Fruit fly (Drosophila melanogaster) whole organism, embryonic: ENCODE data around the gene Cad88C.

Experiments used
- Aef1 ChIP-seq: fragments of 200-800 bp; sonication (Bioruptor generic); IDR thresholded peaks from 3 replicates; pipeline ENCODE4 v1.3.6; 2022; ENCODE audit warnings: missing biosample characterization, missing genetic modification characterization
- B-H1 ChIP-seq: fragments of 200-800 bp; sonication (Bioruptor generic); IDR thresholded peaks from 3 replicates; pipeline ENCODE4 v1.3.6; 2022; ENCODE audit warnings: missing biosample characterization, missing genetic modification characterization
- Bgb ChIP-seq: fragments of 200-800 bp; sonication (Bioruptor generic); IDR thresholded peaks from 2 replicates; pipeline ENCODE4 v1.3.6; 2022; ENCODE audit warnings: missing biosample characterization, missing genetic modification characterization; ENCODE audit not compliant: partially characterized antibody
- CG10431 ChIP-seq: fragments of 200-800 bp; sonication (Bioruptor generic); optimal IDR thresholded peaks from 3 replicates; lab custom pipeline; 2018; ENCODE audit warnings: missing biosample characterization, mild to moderate bottlenecking, missing genetic modification characterization
- CG11456 ChIP-seq: fragments of 200-800 bp; sonication (Bioruptor generic); IDR thresholded peaks from 3 replicates; pipeline ENCODE4 v1.3.6; 2022; ENCODE audit warnings: missing biosample characterization, missing genetic modification characterization
- CG11560 ChIP-seq: fragments of 200-800 bp; sonication (Bioruptor generic); IDR thresholded peaks from 3 replicates; pipeline ENCODE4 v1.3.6; 2022; ENCODE audit warnings: missing biosample characterization, missing genetic modification characterization
- CG11723 ChIP-seq: fragments of 200-800 bp; sonication (Bioruptor generic); optimal IDR thresholded peaks from 2 replicates; lab custom pipeline; 2017; ENCODE audit warnings: missing biosample characterization, mild to moderate bottlenecking, missing genetic modification characterization
- CG15073 ChIP-seq: fragments of 200-800 bp; sonication (Bioruptor generic); optimal IDR thresholded peaks from 2 replicates; lab custom pipeline; 2016; ENCODE audit warnings: missing biosample characterization, missing genetic modification characterization
- CG17829 ChIP-seq: fragments of 200-800 bp; optimal IDR thresholded peaks from 2 replicates; lab custom pipeline; 2019; ENCODE audit warnings: missing biosample characterization, mild to moderate bottlenecking, missing genetic modification characterization, moderate library complexity
- CG34376 ChIP-seq: fragments of 200-800 bp; sonication (Bioruptor generic); optimal IDR thresholded peaks from 2 replicates; lab custom pipeline; 2018; ENCODE audit warnings: missing biosample characterization, mild to moderate bottlenecking, missing genetic modification characterization
- CG3838 ChIP-seq: fragments of 200-800 bp; sonication (Bioruptor generic); optimal IDR thresholded peaks from 3 replicates; lab custom pipeline; 2016; ENCODE audit warnings: missing biosample characterization, missing genetic modification characterization
- CG6791 ChIP-seq: fragments of 200-800 bp; sonication (Bioruptor generic); IDR thresholded peaks from 3 replicates; pipeline ENCODE4 v1.3.6; 2022; ENCODE audit warnings: missing biosample characterization, missing genetic modification characterization; ENCODE audit not compliant: partially characterized antibody
- CG6854 ChIP-seq: fragments of 200-800 bp; sonication (Bioruptor generic); optimal IDR thresholded peaks from 3 replicates; lab custom pipeline; 2017; ENCODE audit warnings: missing biosample characterization, mild to moderate bottlenecking, missing genetic modification characterization
- CG7987 ChIP-seq: fragments of 200-800 bp; sonication (Bioruptor generic); optimal IDR thresholded peaks from 2 replicates; lab custom pipeline; 2018; ENCODE audit warnings: missing biosample characterization, mild to moderate bottlenecking, missing genetic modification characterization, moderate library complexity
- CG8290 ChIP-seq, 3 experiments: fragments of 200-800 bp; sonication (Bioruptor generic); optimal IDR thresholded peaks; 2 replicates each; lab custom pipeline; 2016 to 2019; ENCODE audit warnings: missing biosample characterization in 3 of 3, missing genetic modification characterization in 3 of 3, mild to moderate bottlenecking in 2 of 3, moderate library complexity in 1 of 3
- Camta ChIP-seq: fragments of 200-800 bp; sonication (Bioruptor generic); optimal IDR thresholded peaks from 2 replicates; lab custom pipeline; 2016; ENCODE audit warnings: missing biosample characterization, missing genetic modification characterization
- CkIIα-i1 ChIP-seq: fragments of 200-800 bp; sonication (Bioruptor generic); IDR thresholded peaks from 2 replicates; pipeline ENCODE4 v1.3.6; 2022; ENCODE audit warnings: missing biosample characterization, missing genetic modification characterization
- D19B ChIP-seq: fragments of 200-800 bp; sonication (Bioruptor generic); optimal IDR thresholded peaks from 2 replicates; lab custom pipeline; 2017; ENCODE audit warnings: missing biosample characterization, mild to moderate bottlenecking, missing genetic modification characterization
- Dbx ChIP-seq: fragments of 200-800 bp; sonication (Bioruptor generic); IDR thresholded peaks from 3 replicates; pipeline ENCODE4 v1.3.6; 2022; ENCODE audit warnings: missing biosample characterization, missing genetic modification characterization
- Dp ChIP-seq: fragments of 200-800 bp; sonication (Bioruptor generic); optimal IDR thresholded peaks from 2 replicates; lab custom pipeline; 2018; ENCODE audit warnings: missing biosample characterization, mild to moderate bottlenecking, missing genetic modification characterization, moderate library complexity
- Drgx ChIP-seq: fragments of 200-800 bp; sonication (Bioruptor generic); IDR thresholded peaks from 2 replicates; pipeline ENCODE4 v1.3.6; 2022; ENCODE audit warnings: missing biosample characterization, missing genetic modification characterization
- Fer3 ChIP-seq: fragments of 200-800 bp; sonication (Bioruptor generic); optimal IDR thresholded peaks from 2 replicates; lab custom pipeline; 2018; ENCODE audit warnings: missing biosample characterization, mild to moderate bottlenecking, missing genetic modification characterization, moderate library complexity
- HLH54F ChIP-seq: fragments of 200-800 bp; sonication (Bioruptor generic); optimal IDR thresholded peaks from 3 replicates; lab custom pipeline; 2016; ENCODE audit warnings: missing biosample characterization, missing genetic modification characterization
- Hey ChIP-seq: fragments of 200-800 bp; sonication (Bioruptor generic); optimal IDR thresholded peaks from 3 replicates; lab custom pipeline; 2018; ENCODE audit warnings: missing biosample characterization, mild to moderate bottlenecking, missing genetic modification characterization
- HmgZ ChIP-seq: fragments of 200-800 bp; sonication (Bioruptor generic); optimal IDR thresholded peaks from 2 replicates; lab custom pipeline; 2018; ENCODE audit warnings: missing biosample characterization, mild to moderate bottlenecking, missing genetic modification characterization
- Lim3 ChIP-seq: fragments of 200-800 bp; sonication (Bioruptor generic); IDR thresholded peaks from 2 replicates; pipeline ENCODE4 v1.3.6; 2022; ENCODE audit warnings: missing biosample characterization, missing genetic modification characterization
- Lpt ChIP-seq: fragments of >200 bp; optimal IDR thresholded peaks from 2 replicates; lab custom pipeline; 2018; ENCODE audit warnings: missing biosample characterization, missing genetic modification characterization
- NC2α ChIP-seq: fragments of 200-800 bp; sonication (Bioruptor generic); optimal IDR thresholded peaks from 2 replicates; lab custom pipeline; 2016; ENCODE audit warnings: missing biosample characterization, missing genetic modification characterization
- Optix ChIP-seq: fragments of 200-800 bp; sonication (Bioruptor generic); IDR thresholded peaks from 3 replicates; pipeline ENCODE4 v1.3.6; 2022; ENCODE audit warnings: missing biosample characterization, missing genetic modification characterization
- Ptx1 ChIP-seq: fragments of 200-800 bp; sonication (Bioruptor generic); IDR thresholded peaks from 2 replicates; pipeline ENCODE4 v1.3.6; 2022; ENCODE audit warnings: missing biosample characterization, missing genetic modification characterization
- Ravus ChIP-seq: fragments of 200-800 bp; sonication (Bioruptor generic); IDR thresholded peaks from 2 replicates; pipeline ENCODE4 v1.3.6; 2022; ENCODE audit warnings: missing biosample characterization, missing genetic modification characterization
- Taf1 ChIP-seq: fragments of 200-800 bp; sonication (Bioruptor generic); IDR thresholded peaks from 2 replicates; pipeline ENCODE4 v1.3.6; 2022; ENCODE audit warnings: missing biosample characterization, missing genetic modification characterization
- Xbp1 ChIP-seq: fragments of 200-800 bp; sonication (Bioruptor generic); optimal IDR thresholded peaks from 3 replicates; lab custom pipeline; 2016; ENCODE audit warnings: missing biosample characterization, mild to moderate bottlenecking, missing genetic modification characterization
- amos ChIP-seq: fragments of 200-800 bp; sonication (Bioruptor generic); IDR thresholded peaks from 2 replicates; pipeline ENCODE4 v1.3.6; 2022; ENCODE audit warnings: missing biosample characterization, missing genetic modification characterization; ENCODE audit not compliant: partially characterized antibody
- ap ChIP-seq: fragments of 200-800 bp; sonication (Bioruptor generic); IDR thresholded peaks from 2 replicates; pipeline ENCODE4 v1.3.6; 2022; ENCODE audit warnings: missing biosample characterization, missing genetic modification characterization
- ara ChIP-seq: fragments of 200-800 bp; sonication (Bioruptor generic); IDR thresholded peaks from 2 replicates; pipeline ENCODE4 v1.3.6; 2022; ENCODE audit warnings: missing biosample characterization, missing genetic modification characterization
- ase ChIP-seq: fragments of 200-800 bp; sonication (Bioruptor generic); IDR thresholded peaks from 3 replicates; pipeline ENCODE4 v1.3.6; 2022; ENCODE audit warnings: missing biosample characterization, missing genetic modification characterization
- bowl ChIP-seq: fragments of 200-800 bp; sonication (Bioruptor generic); IDR thresholded peaks from 2 replicates; pipeline ENCODE4 v1.3.6; 2022; ENCODE audit warnings: missing biosample characterization, missing genetic modification characterization
- croc ChIP-seq: fragments of 200-800 bp; sonication (Bioruptor generic); conservative IDR thresholded peaks from 3 replicates; pipeline ENCODE4 v1.3.6; 2022; ENCODE audit warnings: missing biosample characterization, missing genetic modification characterization
- dimm ChIP-seq: fragments of 200-800 bp; sonication (Bioruptor generic); IDR thresholded peaks from 2 replicates; pipeline ENCODE4 v1.3.6; 2022; ENCODE audit warnings: missing biosample characterization, missing genetic modification characterization
- ems ChIP-seq: fragments of 200-800 bp; sonication (Bioruptor generic); optimal IDR thresholded peaks from 3 replicates; lab custom pipeline; 2016; ENCODE audit warnings: missing biosample characterization, missing genetic modification characterization
- mam ChIP-seq: fragments of 200-800 bp; sonication (Bioruptor generic); optimal IDR thresholded peaks from 3 replicates; lab custom pipeline; 2016; ENCODE audit warnings: missing biosample characterization, missing genetic modification characterization
- pum ChIP-seq: fragments of 200-800 bp; sonication (Bioruptor generic); optimal IDR thresholded peaks from 2 replicates; lab custom pipeline; 2016; ENCODE audit warnings: missing biosample characterization, missing genetic modification characterization
- ranshi ChIP-seq: fragments of 200-800 bp; sonication (Bioruptor generic); IDR thresholded peaks from 2 replicates; pipeline ENCODE4 v1.3.6; 2022; ENCODE audit warnings: missing biosample characterization, missing genetic modification characterization
- sens ChIP-seq: fragments of 200-800 bp; sonication (Bioruptor generic); peaks from one replicate; lab custom pipeline; 2016; ENCODE audit warnings: missing biosample characterization, missing genetic modification characterization
- ssp ChIP-seq: fragments of 200-800 bp; sonication (Bioruptor generic); IDR thresholded peaks from 2 replicates; pipeline ENCODE4 v1.3.6; 2022; ENCODE audit warnings: missing biosample characterization, missing genetic modification characterization
- tin ChIP-seq: fragments of 200-800 bp; sonication (Bioruptor generic); optimal IDR thresholded peaks from 3 replicates; lab custom pipeline; 2016; ENCODE audit warnings: missing biosample characterization, missing genetic modification characterization
- tup ChIP-seq: fragments of 200-800 bp; sonication (Bioruptor generic); optimal IDR thresholded peaks from 2 replicates; lab custom pipeline; 2016; ENCODE audit warnings: missing biosample characterization, mild to moderate bottlenecking, missing genetic modification characterization, moderate library complexity
- unc-4 ChIP-seq: fragments of 200-800 bp; sonication (Bioruptor generic); IDR thresholded peaks from 2 replicates; pipeline ENCODE4 v1.3.6; 2022; ENCODE audit warnings: missing biosample characterization, missing genetic modification characterization; ENCODE audit not compliant: partially characterized antibody
- unpg ChIP-seq: fragments of 200-800 bp; sonication (Bioruptor generic); optimal IDR thresholded peaks from 3 replicates; lab custom pipeline; 2018; ENCODE audit warnings: missing biosample characterization, mild to moderate bottlenecking, missing genetic modification characterization, moderate library complexity

Gene Cad88C

DNA sequence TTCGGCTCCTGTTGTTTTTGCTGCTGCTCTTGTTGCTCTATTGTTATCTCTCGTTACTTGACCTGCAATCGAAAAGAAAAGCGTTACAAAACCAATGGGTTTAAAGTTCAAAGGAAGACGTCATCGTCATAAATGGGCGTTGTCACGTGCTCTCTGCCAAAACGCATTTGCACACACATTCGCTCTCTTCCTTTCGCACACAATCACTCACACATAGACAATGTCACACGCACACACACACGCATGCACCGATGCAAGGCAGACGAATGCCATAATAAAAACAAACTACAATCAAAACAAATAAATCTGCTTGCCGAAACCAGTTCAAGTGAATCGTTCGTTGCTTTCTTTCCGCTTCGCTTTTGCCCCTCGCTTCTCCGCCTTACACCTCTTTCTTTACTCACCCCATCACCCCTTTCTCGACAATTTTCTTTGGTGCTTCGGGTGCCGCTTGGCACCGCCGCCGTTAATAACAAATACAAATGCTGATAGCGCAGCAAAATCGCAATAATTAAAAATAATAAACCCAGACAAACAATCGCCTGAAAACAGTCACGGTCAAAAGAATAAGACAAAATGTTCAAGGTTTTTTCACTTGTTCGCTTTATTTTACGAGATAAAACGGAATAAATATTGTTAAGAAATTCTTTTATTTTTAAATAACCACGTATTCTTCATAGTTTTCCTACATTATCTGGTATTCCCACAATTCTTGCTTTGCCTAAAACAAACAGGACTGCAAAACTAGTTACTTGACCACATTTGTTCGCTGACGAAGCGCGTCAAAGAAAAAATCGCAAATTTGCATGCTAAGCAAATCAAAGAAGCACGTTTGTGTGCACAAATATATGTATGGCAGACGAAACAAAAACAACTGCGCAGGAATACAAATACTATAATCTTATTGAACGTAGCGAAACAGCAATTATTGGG, 19.3 kb downstream of the Cad88C start (continued):
- no peak for TF ChIP-seq CG7987 (GFP tag; lab: Kevin White, UChicago)
- TF ChIP-seq dimm (GFP tag; lab: Robert Waterston, UW): no peak
- no peak for TF ChIP-seq Camta (GFP tag; lab: Kevin White, UChicago)
- no peak for TF ChIP-seq Bgb
- TF ChIP-seq unc-4 (GFP tag; lab: Robert Waterston, UW): no peak
- no peak for TF ChIP-seq Aef1
- no peak for TF ChIP-seq Optix (GFP tag; lab: Robert Waterston, UW)
- no peak for TF ChIP-seq Dbx (GFP tag; lab: Robert Waterston, UW)
- TF ChIP-seq Ptx1: no peak
- TF ChIP-seq amos (GFP tag; lab: Robert Waterston, UW): no peak
- peak; percentile 79 for TF ChIP-seq Drgx (GFP tag; lab: Robert Waterston, UW)
- TF ChIP-seq ap (GFP tag; lab: Robert Waterston, UW): no peak
- no peak for TF ChIP-seq Hey
- no peak for TF ChIP-seq mam (GFP tag; lab: Kevin White, UChicago)
- TF ChIP-seq croc (GFP tag; lab: Robert Waterston, UW): no peak
- no peak for TF ChIP-seq pum (GFP tag; lab: Kevin White, UChicago)
- TF ChIP-seq Fer3 (tag; lab: Kevin White, UChicago): no peak
- TF ChIP-seq D19B (GFP tag; lab: Kevin White, UChicago): no peak
- no peak for TF ChIP-seq CG3838 (GFP tag; lab: Kevin White, UChicago)
- TF ChIP-seq ems (GFP tag; lab: Kevin White, UChicago): no peak
- peak; percentile 31 for TF ChIP-seq Xbp1
- no peak for TF ChIP-seq bowl
- no peak for TF ChIP-seq ssp
- no peak for TF ChIP-seq unpg (GFP tag; lab: Kevin White, UChicago)
- TF ChIP-seq Taf1 (GFP tag; lab: Robert Waterston, UW): no peak
- TF ChIP-seq CG11456 (GFP tag; lab: Robert Waterston, UW): no peak
- TF ChIP-seq ara (GFP tag; lab: Robert Waterston, UW): 0 out of 2 replicates have a peak, but pooled peaks have one; percentile 27
- TF ChIP-seq ranshi: no peak
- TF ChIP-seq HmgZ (tag; lab: Kevin White, UChicago): no peak
- TF ChIP-seq CG6854 (GFP tag; lab: Kevin White, UChicago): no peak
- TF ChIP-seq NC2α (GFP tag; lab: Kevin White, UChicago): no peak
- TF ChIP-seq CG15073 (GFP tag; lab: Kevin White, UChicago): no peak
- TF ChIP-seq Lim3 (GFP tag; lab: Robert Waterston, UW): no peak
- TF ChIP-seq sens (GFP tag; lab: Kevin White, UChicago): peak; percentile 89
- peak; percentile 17 for TF ChIP-seq HLH54F (GFP tag; lab: Kevin White, UChicago)
- TF ChIP-seq CG11560 (tag; lab: Robert Waterston, UW): no peak
- TF ChIP-seq Lpt (GFP tag; lab: Kevin White, UChicago): no peak
- no peak for TF ChIP-seq CG34376 (GFP tag; lab: Kevin White, UChicago)
- no peak for TF ChIP-seq tup (GFP tag; lab: Kevin White, UChicago)
- TF ChIP-seq Ravus (GFP tag; lab: Robert Waterston, UW): no peak
- no peak for TF ChIP-seq Dp
- TF ChIP-seq CkIIα-i1 (GFP tag; lab: Robert Waterston, UW): no peak
- TF ChIP-seq CG17829: no peak
- no peak for TF ChIP-seq CG11723 (GFP tag; lab: Kevin White, UChicago)
- TF ChIP-seq CG10431 (GFP tag; lab: Kevin White, UChicago): no peak
- TF ChIP-seq CG8290 (GFP tag; optimal IDR thresholded peaks at IDR 0.05; lab: Kevin White, UChicago): no peak
- TF ChIP-seq CG8290 (tag; optimal IDR thresholded peaks at IDR 0.05; lab: Kevin White, UChicago): no peak
- TF ChIP-seq B-H1 (GFP tag; lab: Robert Waterston, UW): no peak
- no peak for TF ChIP-seq CG6791 (GFP tag; lab: Robert Waterston, UW)
- no peak for TF ChIP-seq ase
- TF ChIP-seq tin (GFP tag; lab: Kevin White, UChicago): no peak
